Fruit fly (Drosophila melanogaster) S2 (cell line): ENCODE measurements around the gene CG42654.

Experiments
- CG8478 ChIP-seq: fragments of >200 bp; optimal IDR thresholded peaks from 2 replicates; lab custom pipeline; 2018
- CTCF ChIP-seq, 2 experiments: fragments of >200 bp; optimal IDR thresholded peaks; 2 replicates each; lab custom pipeline; 2018

- TF ChIP-seq CG8478 (lab: Kevin White, UChicago): no peak
- TF ChIP-seq CTCF (optimal IDR thresholded peaks at IDR 0.05; lab: Kevin White, UChicago): no peak
Observed at dm6 chr3L:19924771-19925304, 29.5 kb downstream of the CG42654 start, which contains the start of gene Grasp65.
